Worm (Caenorhabditis elegans) whole organism, L4 larva: ENCODE measurements around the gene F57C2.5.

Experiments used
- F49E8.2 ChIP-seq: sonication (generic microtip); optimal IDR thresholded peaks from 2 replicates; lab custom pipeline; 2016; ENCODE audit warnings: missing compliant biosample characterization, mild to moderate bottlenecking, missing genetic modification characterization, borderline replicate concordance
- attf-4 ChIP-seq: sonication (generic microtip); optimal IDR thresholded peaks from 3 replicates; lab custom pipeline; 2017; ENCODE audit warnings: missing biosample characterization, missing genetic modification characterization
- daf-12 ChIP-seq: fragments of 150-350 bp; optimal IDR thresholded peaks from 2 replicates; lab custom pipeline; 2014; ENCODE audit warnings: missing biosample characterization, missing genetic modification reagents, missing genetic modification characterization
- skn-1 ChIP-seq: fragments of 150-350 bp; optimal IDR thresholded peaks from 2 replicates; lab custom pipeline; 2014; ENCODE audit warnings: missing biosample characterization, missing genetic modification characterization

- TF ChIP-seq attf-4 (tag; lab: Kevin White, UChicago): no peak
- TF ChIP-seq F49E8.2 (tag; lab: Kevin White, UChicago): no peak
- no peak for TF ChIP-seq skn-1 (tag; lab: Kevin White, UChicago)
- TF ChIP-seq daf-12 (tag; lab: Kevin White, UChicago): no peak
Measured at ce11 chrII:14510162-14510561, 17.9 kb downstream of the F57C2.5 start.
